Worm (Caenorhabditis elegans): Measurements from ENCODE around the gene T22G5.3.

T22G5.3 gene

ce11 chrV:13876529-13876928 is 4.2 kb upstream of the T22G5.3 start, which contains the start of gene T22G5.1:
Gene T22G5.1 (plus strand): TSS chrV:13876829.
- TF ChIP-seq mml-1 (tag; optimal IDR thresholded peaks at IDR 0.05) (no peak), ZK546.5 (tag; optimal IDR thresholded peaks at IDR 0.05) (no peak), ama-1 (optimal IDR thresholded peaks at IDR 0.05) (no peak), nhr-25 (tag; optimal IDR thresholded peaks at IDR 0.05) (no peak), eor-1 (tag; optimal IDR thresholded peaks at IDR 0.05) (no peak), nhr-23 (tag; optimal IDR thresholded peaks at IDR 0.05) (no peak), ceh-82 (tag; optimal IDR thresholded peaks at IDR 0.05) (no peak)

- TF ChIP-seq ztf-4 (tag; optimal IDR thresholded peaks at IDR 0.05) (no peak), lin-15B (tag; optimal IDR thresholded peaks at IDR 0.05) (peak; percentile 14), elt-2 (tag; optimal IDR thresholded peaks at IDR 0.05) (peak; percentile 86), nhr-67 (tag; optimal IDR thresholded peaks at IDR 0.05) (no peak), pqm-1 (tag; optimal IDR thresholded peaks at IDR 0.05) (peak; percentile 93), jun-1 (tag; optimal IDR thresholded peaks at IDR 0.05) (peak; percentile 11)
Observed at ce11 chrV:13878226-13878625, 2.5 kb upstream of the T22G5.3 start.

ce11 chrV:13879241-13879640 is 1.5 kb upstream of the T22G5.3 start, which contains the start of gene lbp-7:
Gene lbp-7 (plus strand): TSS chrV:13879552.
- TF ChIP-seq nhr-237 (tag; optimal IDR thresholded peaks at IDR 0.05) (no peak), ceh-16 (tag; optimal IDR thresholded peaks at IDR 0.05) (no peak), jun-1 (tag; optimal IDR thresholded peaks at IDR 0.05) (peak; percentile 23), nhr-67 (tag; optimal IDR thresholded peaks at IDR 0.05) (no peak), egl-5 (tag; optimal IDR thresholded peaks at IDR 0.05) (no peak), elt-2 (tag; optimal IDR thresholded peaks at IDR 0.05) (peak; percentile 93), nhr-12 (tag; optimal IDR thresholded peaks at IDR 0.05) (no peak), nhr-28 (tag; optimal IDR thresholded peaks at IDR 0.05) (no peak), nhr-43 (tag; optimal IDR thresholded peaks at IDR 0.05; ENCODE audit: poor library complexity, severe bottlenecking) (no peak), ztf-11 (tag; optimal IDR thresholded peaks at IDR 0.05) (no peak), ama-1 (optimal IDR thresholded peaks at IDR 0.05) (no peak), pqm-1 (tag; optimal IDR thresholded peaks at IDR 0.05) (peak; percentile 94), sea-2 (GFP tag; optimal IDR thresholded peaks at IDR 0.05) (no peak), unc-62 (GFP tag; optimal IDR thresholded peaks at IDR 0.05) (no peak), snpc-4 (tag; optimal IDR thresholded peaks at IDR 0.05) (no peak), nfya-1 (tag; optimal IDR thresholded peaks at IDR 0.05; ENCODE audit: insufficient read depth) (no peak), nhr-23 (tag; optimal IDR thresholded peaks at IDR 0.05) (no peak), pha-4 (tag; optimal IDR thresholded peaks at IDR 0.05) (peak; percentile 41), fkh-10 (GFP tag; optimal IDR thresholded peaks at IDR 0.05) (no peak)

ce11 chrV:13880163-13880562 is 544 bp upstream of the T22G5.3 start:
- TF ChIP-seq nhr-43 (tag; optimal IDR thresholded peaks at IDR 0.05; ENCODE audit: poor library complexity, severe bottlenecking), result peak; percentile 30
- peak; percentile 63 for TF ChIP-seq lin-15B (tag; optimal IDR thresholded peaks at IDR 0.05)
- TF ChIP-seq ceh-16 (tag; optimal IDR thresholded peaks at IDR 0.05), result no peak
- no peak for TF ChIP-seq R02D3.7 (tag; optimal IDR thresholded peaks at IDR 0.05)
- TF ChIP-seq aly-2 (tag; optimal IDR thresholded peaks at IDR 0.05), result no peak
- peak; percentile 20 for TF ChIP-seq nfya-1 (tag; optimal IDR thresholded peaks at IDR 0.05; ENCODE audit: insufficient read depth)
- TF ChIP-seq snpc-4 (tag; optimal IDR thresholded peaks at IDR 0.05), result peak; percentile 28
- TF ChIP-seq fkh-10 (GFP tag; optimal IDR thresholded peaks at IDR 0.05), result no peak
- no peak for TF ChIP-seq nhr-67 (tag; optimal IDR thresholded peaks at IDR 0.05)
- no peak for TF ChIP-seq ceh-9 (tag; optimal IDR thresholded peaks at IDR 0.05)
- no peak for TF ChIP-seq ceh-82 (tag; optimal IDR thresholded peaks at IDR 0.05)
- TF ChIP-seq nhr-25 (tag; optimal IDR thresholded peaks at IDR 0.05), result peak; percentile 19
- TF ChIP-seq fos-1 (tag; optimal IDR thresholded peaks at IDR 0.05), result no peak
- no peak for TF ChIP-seq lsy-12 (tag; optimal IDR thresholded peaks at IDR 0.05)
- TF ChIP-seq pqm-1 (tag; optimal IDR thresholded peaks at IDR 0.05), result no peak
- no peak for TF ChIP-seq elt-3 (tag; optimal IDR thresholded peaks at IDR 0.05)
- peak; percentile 56 for TF ChIP-seq pha-4 (tag; optimal IDR thresholded peaks at IDR 0.05)
- TF ChIP-seq unc-62 (GFP tag; optimal IDR thresholded peaks at IDR 0.05), result no peak

ce11 chrV:13887358-13887757 is 6.7 kb downstream of the T22G5.3 start, which contains the start of gene srsx-19:
Gene srsx-19 (plus strand): TSS chrV:13887658.
- no peak for TF ChIP-seq fos-1 (tag; optimal IDR thresholded peaks at IDR 0.05)
- TF ChIP-seq lin-15B (tag; optimal IDR thresholded peaks at IDR 0.05), result no peak
- TF ChIP-seq skn-1 (tag; optimal IDR thresholded peaks at IDR 0.05), result no peak
- no peak for TF ChIP-seq mml-1 (tag; optimal IDR thresholded peaks at IDR 0.05)
- TF ChIP-seq jun-1 (tag; optimal IDR thresholded peaks at IDR 0.05), result no peak
- TF ChIP-seq egl-5 (tag; optimal IDR thresholded peaks at IDR 0.05), result no peak
- TF ChIP-seq nhr-12 (tag; optimal IDR thresholded peaks at IDR 0.05), result no peak
- no peak for TF ChIP-seq nhr-11 (tag; optimal IDR thresholded peaks at IDR 0.05)
- no peak for TF ChIP-seq R02D3.7 (tag; optimal IDR thresholded peaks at IDR 0.05)
- TF ChIP-seq pha-4 (tag; optimal IDR thresholded peaks at IDR 0.05), result no peak
- no peak for TF ChIP-seq pqm-1 (tag; optimal IDR thresholded peaks at IDR 0.05)
- TF ChIP-seq unc-62 (GFP tag; optimal IDR thresholded peaks at IDR 0.05), result no peak
- no peak for TF ChIP-seq mdl-1 (tag; optimal IDR thresholded peaks at IDR 0.05)
